Fruit fly (Drosophila melanogaster): ENCODE measurements around the gene spict.
A peak's percentile ranks its signal among the peaks of the same experiment; 100 is the strongest.

spict gene

dm6 chr2L:12704418-12704920 lies at the start of gene spict, which contains the start of gene CG5776:
Gene spict, plus strand, starts transcription at chr2L:12704725.
Gene CG5776, minus strand, starts transcription at chr2L:12704451.
- no peak for TF ChIP-seq yki (optimal IDR thresholded peaks at IDR 0.05)
- peak; percentile 34; the same call in 1 of the 2 replicates for TF ChIP-seq gsb (GFP tag; IDR thresholded peaks at IDR 0.05)
- peak; percentile 70 for TF ChIP-seq zfh2 (GFP tag; optimal IDR thresholded peaks at IDR 0.05)
- TF ChIP-seq gsb-n (tag; optimal IDR thresholded peaks at IDR 0.05): no peak
- TF ChIP-seq Gsc (GFP tag; IDR thresholded peaks at IDR 0.05): no peak
- no peak for TF ChIP-seq wek (GFP tag; optimal IDR thresholded peaks at IDR 0.05)
- TF ChIP-seq CG8478 (optimal IDR thresholded peaks at IDR 0.05): no peak
- TF ChIP-seq ara (GFP tag; IDR thresholded peaks at IDR 0.05): peak; percentile 63; the same call in 1 of the 2 replicates
- peak; percentile 94 for TF ChIP-seq CG9932 (GFP tag; IDR thresholded peaks at IDR 0.05)
- TF ChIP-seq unc-4 (GFP tag; IDR thresholded peaks at IDR 0.05; ENCODE audit: partially characterized antibody): no peak
- TF ChIP-seq ems (GFP tag; optimal IDR thresholded peaks at IDR 0.05): peak; percentile 10
- TF ChIP-seq grau (tag; optimal IDR thresholded peaks at IDR 0.05): peak; percentile 86
- peak; percentile 47 for TF ChIP-seq CG4424 (GFP tag; optimal IDR thresholded peaks at IDR 0.05)
- TF ChIP-seq CG15696 (tag; optimal IDR thresholded peaks at IDR 0.05): peak; percentile 61
- TF ChIP-seq CG12219 (GFP tag; optimal IDR thresholded peaks at IDR 0.05): peak; percentile 51
- TF ChIP-seq pnt (GFP tag; optimal IDR thresholded peaks at IDR 0.05): no peak
- TF ChIP-seq Atf3 (GFP tag; optimal IDR thresholded peaks at IDR 0.05): no peak
- peak; percentile 59 for TF ChIP-seq HHEX (GFP tag; optimal IDR thresholded peaks at IDR 0.05)
- no peak for TF ChIP-seq CG4854 (GFP tag; optimal IDR thresholded peaks at IDR 0.05)
- no peak for TF ChIP-seq CG16813 (GFP tag; IDR thresholded peaks at IDR 0.05; ENCODE audit: partially characterized antibody)
- no peak for TF ChIP-seq CG13894 (tag; optimal IDR thresholded peaks at IDR 0.05)
- peak; percentile 82 for TF ChIP-seq ttk (GFP tag; IDR thresholded peaks at IDR 0.05)
- peak; percentile 87 for TF ChIP-seq CoRest (tag; optimal IDR thresholded peaks at IDR 0.05)
- peak; percentile 69; the same call in 1 of the 2 replicates for TF ChIP-seq Rx (GFP tag; IDR thresholded peaks at IDR 0.05)
- TF ChIP-seq az2 (GFP tag; optimal IDR thresholded peaks at IDR 0.05): peak; percentile 23
- TF ChIP-seq Sox100B (GFP tag; optimal IDR thresholded peaks at IDR 0.05): no peak
- no peak for TF ChIP-seq Six4 (GFP tag; optimal IDR thresholded peaks at IDR 0.05)
- no peak for TF ChIP-seq CG1792 (GFP tag; optimal IDR thresholded peaks at IDR 0.05)
- TF ChIP-seq HLHmδ (GFP tag; optimal IDR thresholded peaks at IDR 0.05): peak; percentile 3
- TF ChIP-seq CG16779 (GFP tag; IDR thresholded peaks at IDR 0.05): no peak
- no peak for TF ChIP-seq Dfd (GFP tag; optimal IDR thresholded peaks at IDR 0.05)
- peak; percentile 81 for TF ChIP-seq sd (tag; optimal IDR thresholded peaks at IDR 0.05)
- no peak; the same call in 1 of the 2 replicates for TF ChIP-seq ro (GFP tag; IDR thresholded peaks at IDR 0.05)
- peak; percentile 81 for TF ChIP-seq CG30403 (GFP tag; optimal IDR thresholded peaks at IDR 0.05)
- no peak for TF ChIP-seq ERR (GFP tag; optimal IDR thresholded peaks at IDR 0.05)
- no peak for TF ChIP-seq Vsx1 (GFP tag; optimal IDR thresholded peaks at IDR 0.05)
- peak; percentile 72 for TF ChIP-seq CG4730 (GFP tag; IDR thresholded peaks at IDR 0.05)
- no peak for TF ChIP-seq CG8281 (tag; optimal IDR thresholded peaks at IDR 0.05)
- peak; percentile 68 for TF ChIP-seq CG17385 (GFP tag; optimal IDR thresholded peaks at IDR 0.05)
- peak; percentile 21; the same call in 1 of the 2 replicates for TF ChIP-seq CG5953 (GFP tag; IDR thresholded peaks at IDR 0.05)
- no peak for TF ChIP-seq mam (GFP tag; optimal IDR thresholded peaks at IDR 0.05)
- TF ChIP-seq CG14014 (GFP tag; IDR thresholded peaks at IDR 0.05): peak; percentile 76
- TF ChIP-seq CG8290 (GFP tag; optimal IDR thresholded peaks at IDR 0.05): no peak
- TF ChIP-seq CG8290 (tag; optimal IDR thresholded peaks at IDR 0.05): peak in 1 of 2 experiments; percentile 82
- peak; percentile 57; the same call in 2 of the 3 replicates for TF ChIP-seq so (GFP tag; IDR thresholded peaks at IDR 0.05)
- no peak for TF ChIP-seq CG3838 (GFP tag; optimal IDR thresholded peaks at IDR 0.05)
- TF ChIP-seq HmgD (GFP tag; optimal IDR thresholded peaks at IDR 0.05): no peak
- TF ChIP-seq CG2712 (tag; optimal IDR thresholded peaks at IDR 0.05): peak; percentile 82
- peak; percentile 84 for TF ChIP-seq esg (GFP tag; conservative IDR thresholded peaks at IDR 0.05)
- peak; percentile 58 for TF ChIP-seq CG1233 (GFP tag; optimal IDR thresholded peaks at IDR 0.05)
- TF ChIP-seq CG12104 (GFP tag; optimal IDR thresholded peaks at IDR 0.05): no peak
- peak; percentile 45 for TF ChIP-seq CG10147 (GFP tag; optimal IDR thresholded peaks at IDR 0.05)
